Fruit fly (Drosophila melanogaster) whole organism, wandering third instar larva: ENCODE measurements around the gene Acsx4.

Experiments
- Abd-B ChIP-seq: fragments of >200 bp; optimal IDR thresholded peaks from 2 replicates; lab custom pipeline; 2017; ENCODE audit warnings: missing biosample characterization, missing genetic modification characterization
- h ChIP-seq: fragments of 200-800 bp; sonication (Bioruptor generic); optimal IDR thresholded peaks from 3 replicates; lab custom pipeline; 2016; ENCODE audit warnings: missing biosample characterization, mild to moderate bottlenecking, missing genetic modification characterization
- psq ChIP-seq: fragments of 200-800 bp; sonication (Bioruptor generic); optimal IDR thresholded peaks from 3 replicates; lab custom pipeline; 2017; ENCODE audit warnings: missing biosample characterization, mild to moderate bottlenecking, missing genetic modification characterization, moderate library complexity
- usp ChIP-seq: fragments of >200 bp; optimal IDR thresholded peaks from 2 replicates; lab custom pipeline; 2017; ENCODE audit warnings: missing biosample characterization, missing genetic modification characterization

DNA sequence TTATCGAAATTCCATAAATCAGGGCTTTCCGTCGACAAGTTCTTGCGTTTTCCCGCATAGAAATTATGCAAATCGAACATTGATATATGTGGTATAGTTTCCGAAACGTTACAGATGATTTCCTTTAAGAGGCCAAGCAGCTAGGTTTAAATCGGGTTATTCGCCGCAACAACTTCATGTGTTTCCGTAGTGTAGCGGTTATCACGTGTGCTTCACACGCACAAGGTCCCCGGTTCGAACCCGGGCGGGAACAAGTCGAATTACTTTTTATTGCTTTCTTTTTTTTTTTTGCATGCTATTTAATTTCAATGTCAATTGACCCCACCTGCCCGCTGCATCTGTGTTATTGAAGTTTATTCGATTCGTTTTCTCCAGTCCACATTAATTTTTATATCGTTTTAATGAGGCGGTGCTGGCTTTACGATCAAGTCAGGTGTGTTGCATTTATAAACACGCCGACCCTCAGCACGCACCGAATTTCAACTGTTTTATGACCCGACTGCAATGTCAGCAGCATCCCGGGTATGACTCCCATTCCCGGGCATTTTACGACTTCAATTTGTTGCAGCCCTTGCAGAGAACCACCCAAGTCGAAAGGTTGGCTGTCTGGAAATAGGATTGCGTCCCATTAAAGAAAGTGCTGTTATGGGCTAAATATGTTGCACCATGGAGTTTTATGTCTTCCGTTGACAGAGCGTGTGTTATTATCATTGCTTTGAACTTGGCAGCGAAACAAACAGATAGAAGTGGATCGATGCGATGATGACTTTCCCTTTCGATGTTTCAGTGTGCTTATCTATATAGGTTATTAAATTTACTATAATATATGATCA is 6.8 kb downstream of the Acsx4 start:
- TF ChIP-seq Abd-B = no peak
- TF ChIP-seq usp (GFP tag; lab: Kevin White, UChicago) = no peak
- TF ChIP-seq psq (GFP tag; lab: Kevin White, UChicago) = no peak
- TF ChIP-seq h (GFP tag; lab: Kevin White, UChicago) = no peak
